Worm (Caenorhabditis elegans) whole organism, L3 larva: ENCODE measurements around the gene T28C12.15.

Source experiments
- R02D3.7 ChIP-seq: fragments of 150-350 bp; optimal IDR thresholded peaks from 2 replicates; lab custom pipeline; 2014; ENCODE audit warnings: missing biosample characterization, missing genetic modification characterization
- ZK546.5 ChIP-seq: sonication (generic microtip); optimal IDR thresholded peaks from 2 replicates; lab custom pipeline; 2017; ENCODE audit warnings: missing biosample characterization, missing genetic modification characterization
- ama-1 ChIP-seq: fragments of 150-350 bp; optimal IDR thresholded peaks from 2 replicates; lab custom pipeline; 2018
- ceh-16 ChIP-seq: sonication (generic microtip); optimal IDR thresholded peaks from 2 replicates; lab custom pipeline; 2017; ENCODE audit warnings: missing biosample characterization, missing genetic modification characterization
- ceh-28 ChIP-seq: fragments of 150-350 bp; optimal IDR thresholded peaks from 2 replicates; lab custom pipeline; 2014; ENCODE audit warnings: missing biosample characterization, missing genetic modification reagents, missing genetic modification characterization
- ceh-9 ChIP-seq: sonication (generic microtip); optimal IDR thresholded peaks from 2 replicates; lab custom pipeline; 2018; ENCODE audit warnings: missing biosample characterization, missing genetic modification characterization
- daf-12 ChIP-seq: fragments of 150-350 bp; optimal IDR thresholded peaks from 2 replicates; lab custom pipeline; 2014; ENCODE audit warnings: missing biosample characterization, missing genetic modification reagents, missing genetic modification characterization
- egl-27 ChIP-seq: sonication (generic microtip); optimal IDR thresholded peaks from 4 replicates; lab custom pipeline; 2017; ENCODE audit warnings: missing biosample characterization, missing genetic modification reagents, missing genetic modification characterization
- egl-5 ChIP-seq: fragments of 150-350 bp; optimal IDR thresholded peaks from 2 replicates; lab custom pipeline; 2017; ENCODE audit warnings: missing biosample characterization, missing genetic modification reagents, missing genetic modification characterization, inconsistent platforms
- elt-1 ChIP-seq: fragments of 150-350 bp; optimal IDR thresholded peaks from 2 replicates; lab custom pipeline; 2014; ENCODE audit warnings: missing biosample characterization, missing genetic modification characterization
- elt-2 ChIP-seq: sonication (generic microtip); optimal IDR thresholded peaks from 2 replicates; lab custom pipeline; 2016; ENCODE audit warnings: missing genetic modification reagents, mild to moderate bottlenecking, missing genetic modification characterization, missing compliant biosample characterization
- elt-3 ChIP-seq, 3 experiments: fragments of 150-350 bp in 1 of 3; sonication (generic microtip) in 2 of 3; optimal IDR thresholded peaks; 2 replicates in 2 of 3; 4 replicates in 1 of 3; lab custom pipeline; 2014 to 2017; ENCODE audit warnings: missing biosample characterization in 3 of 3, missing genetic modification characterization in 3 of 3
- eor-1 ChIP-seq, 2 experiments: fragments of 150-350 bp; optimal IDR thresholded peaks; 2 replicates each; lab custom pipeline; 2014 to 2018; ENCODE audit warnings: missing biosample characterization in 2 of 2, missing genetic modification characterization in 2 of 2
- fkh-10 ChIP-seq: sonication (generic microtip); optimal IDR thresholded peaks from 2 replicates; lab custom pipeline; 2017; ENCODE audit warnings: missing biosample characterization, missing genetic modification reagents, missing genetic modification characterization
- fos-1 ChIP-seq: fragments of 150-350 bp; optimal IDR thresholded peaks from 2 replicates; lab custom pipeline; 2014; ENCODE audit warnings: missing biosample characterization, missing genetic modification characterization
- hmg-11 ChIP-seq: sonication (generic microtip); optimal IDR thresholded peaks from 2 replicates; lab custom pipeline; 2016; ENCODE audit warnings: missing genetic modification characterization, missing compliant biosample characterization
- lin-15B ChIP-seq: fragments of 150-350 bp; optimal IDR thresholded peaks from 2 replicates; lab custom pipeline; 2014; ENCODE audit warnings: missing biosample characterization, missing genetic modification characterization
- lin-39 ChIP-seq: fragments of 150-350 bp; optimal IDR thresholded peaks from 2 replicates; lab custom pipeline; 2018; ENCODE audit warnings: missing biosample characterization, missing genetic modification reagents, missing genetic modification characterization
- mdl-1 ChIP-seq: fragments of 150-350 bp; optimal IDR thresholded peaks from 2 replicates; lab custom pipeline; 2014; ENCODE audit warnings: missing biosample characterization, missing genetic modification characterization
- mml-1 ChIP-seq: fragments of 150-350 bp; sonication (generic microtip); optimal IDR thresholded peaks from 3 replicates; lab custom pipeline; 2014; ENCODE audit warnings: missing biosample characterization, missing genetic modification characterization
- nfya-1 ChIP-seq: sonication (generic microtip); optimal IDR thresholded peaks from 2 replicates; lab custom pipeline; 2017; ENCODE audit warnings: missing genetic modification characterization, mild to moderate bottlenecking, missing compliant biosample characterization, antibody characterized with exemption, moderate library complexity; ENCODE audit not compliant: insufficient read depth
- nhr-12 ChIP-seq: fragments of 150-350 bp; optimal IDR thresholded peaks from 2 replicates; lab custom pipeline; 2014; ENCODE audit warnings: missing biosample characterization, missing genetic modification characterization
- nhr-23 ChIP-seq: fragments of 150-350 bp; optimal IDR thresholded peaks from 2 replicates; lab custom pipeline; 2014; ENCODE audit warnings: missing biosample characterization, missing genetic modification reagents, missing genetic modification characterization
- nhr-25 ChIP-seq: sonication (generic microtip); optimal IDR thresholded peaks from 2 replicates; lab custom pipeline; 2017; ENCODE audit warnings: missing biosample characterization, missing genetic modification characterization
- nhr-28 ChIP-seq: fragments of 150-350 bp; optimal IDR thresholded peaks from 2 replicates; lab custom pipeline; 2014; ENCODE audit warnings: missing biosample characterization, missing genetic modification characterization
- nhr-43 ChIP-seq: sonication (generic microtip); optimal IDR thresholded peaks from 2 replicates; lab custom pipeline; 2016; ENCODE audit warnings: mild to moderate bottlenecking, missing genetic modification characterization, missing compliant biosample characterization; ENCODE audit not compliant: poor library complexity, severe bottlenecking
- nhr-77 ChIP-seq: fragments of 150-350 bp; optimal IDR thresholded peaks from 2 replicates; lab custom pipeline; 2014; ENCODE audit warnings: missing biosample characterization, missing genetic modification characterization
- pha-4 ChIP-seq: fragments of 150-350 bp; optimal IDR thresholded peaks from 2 replicates; lab custom pipeline; 2014; ENCODE audit warnings: missing biosample characterization, missing genetic modification reagents, missing genetic modification characterization
- pqm-1 ChIP-seq: fragments of 150-350 bp; optimal IDR thresholded peaks from 2 replicates; lab custom pipeline; 2017; ENCODE audit warnings: missing biosample characterization, missing genetic modification characterization, inconsistent platforms
- sea-2 ChIP-seq: fragments of 150-350 bp; sonication (generic microtip); optimal IDR thresholded peaks from 4 replicates; lab custom pipeline; 2014; ENCODE audit warnings: missing biosample characterization, missing genetic modification reagents, missing genetic modification characterization
- skn-1 ChIP-seq: fragments of 150-350 bp; optimal IDR thresholded peaks from 2 replicates; lab custom pipeline; 2014; ENCODE audit warnings: missing biosample characterization, missing genetic modification characterization
- snpc-4 ChIP-seq: fragments of 150-350 bp; optimal IDR thresholded peaks from 2 replicates; lab custom pipeline; 2014; ENCODE audit warnings: missing biosample characterization, missing genetic modification characterization
- tbx-2 ChIP-seq: sonication (generic microtip); optimal IDR thresholded peaks from 2 replicates; lab custom pipeline; 2016; ENCODE audit warnings: mild to moderate bottlenecking, missing genetic modification characterization, missing compliant biosample characterization
- unc-39 ChIP-seq: sonication (generic microtip); optimal IDR thresholded peaks from 4 replicates; lab custom pipeline; 2017; ENCODE audit warnings: missing biosample characterization, missing genetic modification characterization
- unc-62 ChIP-seq: fragments of 150-350 bp; sonication (generic microtip); optimal IDR thresholded peaks from 4 replicates; lab custom pipeline; 2014; ENCODE audit warnings: missing biosample characterization, missing genetic modification reagents, missing genetic modification characterization
- zag-1 ChIP-seq: fragments of 150-350 bp; optimal IDR thresholded peaks from 2 replicates; lab custom pipeline; 2014; ENCODE audit warnings: missing biosample characterization, missing genetic modification characterization
- ztf-11 ChIP-seq: fragments of 150-350 bp; optimal IDR thresholded peaks from 2 replicates; lab custom pipeline; 2014; ENCODE audit warnings: missing biosample characterization, missing genetic modification characterization

Gene T28C12.15

ce11 chrV:6316632-6317031, 5.0 kb downstream of the T28C12.15 start, which contains the start of gene cest-24:
TSS of gene cest-24 (plus strand) at chrV:6316932.
- no peak for TF ChIP-seq snpc-4 (tag; lab: Kevin White, UChicago)
- no peak for TF ChIP-seq zag-1 (tag; lab: Kevin White, UChicago)
- no peak for TF ChIP-seq mml-1 (tag; lab: Kevin White, UChicago)
- TF ChIP-seq elt-2 (tag; lab: Kevin White, UChicago) = no peak
- TF ChIP-seq ceh-28 (tag; lab: Kevin White, UChicago) = no peak
- no peak for TF ChIP-seq daf-12 (tag; lab: Kevin White, UChicago)
- no peak for TF ChIP-seq nfya-1 (tag; lab: Kevin White, UChicago)
- no peak for TF ChIP-seq nhr-12
- no peak for TF ChIP-seq ZK546.5 (tag; lab: Kevin White, UChicago)
- no peak for TF ChIP-seq sea-2 (GFP tag; lab: Kevin White, UChicago)
- no peak for TF ChIP-seq unc-62 (GFP tag; lab: Kevin White, UChicago)
- TF ChIP-seq nhr-28 = no peak
- TF ChIP-seq pha-4 = no peak
- TF ChIP-seq, all 47 proteins: peak for 0

ce11 chrV:6311936-6312335, 9.6 kb downstream of the T28C12.15 start:
- no peak for TF ChIP-seq R02D3.7 (tag; lab: Kevin White, UChicago)
- TF ChIP-seq ama-1 (lab: Kevin White, UChicago) = no peak
- no peak for TF ChIP-seq unc-39 (tag; lab: Kevin White, UChicago)
- TF ChIP-seq nhr-77 (tag; lab: Kevin White, UChicago) = no peak
- no peak for TF ChIP-seq eor-1 (tag; optimal IDR thresholded peaks at IDR 0.05; lab: Kevin White, UChicago)
- TF ChIP-seq elt-2 (tag; lab: Kevin White, UChicago) = no peak
- no peak for TF ChIP-seq ceh-16
- no peak for TF ChIP-seq lin-39 (tag; lab: Kevin White, UChicago)
- TF ChIP-seq egl-5 (tag; lab: Kevin White, UChicago) = no peak
- TF ChIP-seq fkh-10 (GFP tag; lab: Kevin White, UChicago) = no peak

- TF ChIP-seq pqm-1 (tag; lab: Kevin White, UChicago) = no peak
- no peak for TF ChIP-seq tbx-2 (tag; lab: Kevin White, UChicago)
- TF ChIP-seq elt-2 (tag; lab: Kevin White, UChicago) = no peak
- TF ChIP-seq fos-1 (tag; lab: Kevin White, UChicago) = no peak
- no peak for TF ChIP-seq ztf-11 (tag; lab: Kevin White, UChicago)
- TF ChIP-seq nhr-23 (tag; lab: Kevin White, UChicago) = no peak
- TF ChIP-seq nhr-25 = no peak
- TF ChIP-seq mml-1 (tag; lab: Kevin White, UChicago) = no peak
- no peak for TF ChIP-seq ceh-16
- no peak for TF ChIP-seq eor-1 (tag; optimal IDR thresholded peaks at IDR 0.05; lab: Kevin White, UChicago)
- TF ChIP-seq fkh-10 (GFP tag; lab: Kevin White, UChicago) = no peak
- TF ChIP-seq lin-15B (tag; lab: Kevin White, UChicago) = no peak
- TF ChIP-seq nhr-43 (tag; lab: Kevin White, UChicago) = no peak
- TF ChIP-seq nhr-12 = no peak
- no peak for TF ChIP-seq mdl-1 (tag; lab: Kevin White, UChicago)
- no peak for TF ChIP-seq lin-39 (tag; lab: Kevin White, UChicago)
- TF ChIP-seq elt-3 (tag; optimal IDR thresholded peaks at IDR 0.05; lab: Kevin White, UChicago) = no peak
- TF ChIP-seq egl-27 (tag; lab: Kevin White, UChicago) = no peak
Measured at ce11 chrV:6303471-6303870, 18.1 kb downstream of the T28C12.15 start, which contains the start of gene sago-1. TSS of gene sago-1 (plus strand) at chrV:6303771.

- peak; percentile 5 for TF ChIP-seq nhr-25
- TF ChIP-seq nhr-28 = no peak
- TF ChIP-seq elt-1 (tag; lab: Kevin White, UChicago) = peak; percentile 55
Measured at ce11 chrV:6302465-6302864, 19.1 kb downstream of the T28C12.15 start.

ce11 chrV:6301046-6301445, 20.5 kb downstream of the T28C12.15 start:
- no peak for TF ChIP-seq lin-15B (tag; lab: Kevin White, UChicago)
- TF ChIP-seq tbx-2 (tag; lab: Kevin White, UChicago) = no peak
- no peak for TF ChIP-seq skn-1 (tag; lab: Kevin White, UChicago)
- no peak for TF ChIP-seq ceh-9 (tag; lab: Kevin White, UChicago)
- no peak for TF ChIP-seq sea-2 (GFP tag; lab: Kevin White, UChicago)
- no peak for TF ChIP-seq fkh-10 (GFP tag; lab: Kevin White, UChicago)
- TF ChIP-seq ztf-11 (tag; lab: Kevin White, UChicago) = no peak
- no peak for TF ChIP-seq nhr-12
- no peak for TF ChIP-seq hmg-11 (tag; lab: Kevin White, UChicago)
- no peak for TF ChIP-seq nhr-28
- TF ChIP-seq ama-1 (lab: Kevin White, UChicago) = no peak
- no peak for TF ChIP-seq R02D3.7 (tag; lab: Kevin White, UChicago)
- TF ChIP-seq pqm-1 (tag; lab: Kevin White, UChicago) = no peak
- TF ChIP-seq unc-39 (tag; lab: Kevin White, UChicago) = no peak
- no peak for TF ChIP-seq nhr-43 (tag; lab: Kevin White, UChicago)
